Worm (Caenorhabditis elegans): ENCODE results near the gene C18G1.6.

DNA sequence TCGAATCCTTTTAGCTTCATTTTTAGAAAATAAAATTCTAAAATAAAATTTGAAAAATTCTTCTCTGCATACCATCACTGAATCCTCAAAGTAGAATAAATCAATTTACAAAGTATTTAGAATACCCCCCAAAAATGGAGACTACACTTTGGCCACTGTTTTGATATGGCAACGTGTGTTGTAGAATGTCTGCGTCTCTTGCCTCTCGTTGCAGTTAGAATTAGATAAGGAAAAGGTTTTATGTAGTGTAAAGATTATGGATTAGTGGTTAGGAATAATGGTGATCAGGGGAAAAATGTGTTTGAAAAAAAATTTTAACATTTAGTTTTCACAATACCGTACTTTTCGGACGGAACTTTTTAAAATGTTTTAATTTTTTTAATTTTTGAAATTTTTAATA, 30.4 kb upstream of the C18G1.6 start, which contains the start of gene prx-6:
- TF ChIP-seq skn-1 (tag; optimal IDR thresholded peaks at IDR 0.05) (no peak), dmd-8 (GFP tag; IDR thresholded peaks at IDR 0.05) (no peak), egl-27 (tag; optimal IDR thresholded peaks at IDR 0.05) (no peak), gei-8 (GFP tag; optimal IDR thresholded peaks at IDR 0.05) (no peak), dpl-1 (GFP tag; optimal IDR thresholded peaks at IDR 0.05) (no peak), ceh-28 (tag; optimal IDR thresholded peaks at IDR 0.05) (no peak), lin-29 (GFP tag; IDR thresholded peaks at IDR 0.05) (no peak), unc-62 (GFP tag; optimal IDR thresholded peaks at IDR 0.05 in 1 of 2) (no peak), unc-62 (tag; optimal IDR thresholded peaks at IDR 0.05) (no peak), hif-1 (tag; optimal IDR thresholded peaks at IDR 0.05) (no peak), mdt-29 (GFP tag; IDR thresholded peaks at IDR 0.05) (no peak), nhr-77 (tag; optimal IDR thresholded peaks at IDR 0.05) (no peak), ztf-7 (tag; optimal IDR thresholded peaks at IDR 0.05) (no peak)
